Fruit fly (Drosophila melanogaster): ENCODE results near the gene CG42446.

dm6 chr3R:16395448-16395847, 35.5 kb upstream of the CG42446 start:
- TF ChIP-seq psq (optimal IDR thresholded peaks at IDR 0.05) (no peak), pan (optimal IDR thresholded peaks at IDR 0.05) (no peak), Dll (optimal IDR thresholded peaks at IDR 0.05) (no peak), EcR (GFP tag; optimal IDR thresholded peaks at IDR 0.05) (no peak), CG8478 (optimal IDR thresholded peaks at IDR 0.05) (no peak)
